Worm (Caenorhabditis elegans): ENCODE results near the gene ZK512.10.

DNA sequence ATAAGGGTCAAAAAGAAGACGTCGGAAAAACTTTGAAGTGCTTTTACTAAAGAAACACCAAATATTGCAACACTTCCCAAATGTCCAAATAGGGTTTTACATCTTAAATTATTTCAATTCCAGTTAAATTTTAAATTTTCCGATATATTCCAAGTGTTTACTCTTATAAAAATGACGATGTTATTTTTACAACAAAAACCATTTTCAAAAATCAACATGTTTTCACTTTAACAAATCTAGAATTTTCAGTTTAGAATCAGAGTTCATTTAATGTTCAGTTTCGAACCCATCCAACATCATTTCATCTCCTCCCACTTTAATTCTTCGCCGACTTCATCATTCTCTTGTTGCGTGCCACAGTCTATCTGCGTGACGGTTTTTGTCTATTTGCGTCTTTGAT lies 27.0 kb upstream of the ZK512.10 start, which contains the start of gene dos-1:
- TF ChIP-seq fkh-10 (GFP tag; optimal IDR thresholded peaks at IDR 0.05) = no peak
- no peak for TF ChIP-seq nhr-77 (tag; optimal IDR thresholded peaks at IDR 0.05)
- TF ChIP-seq mml-1 (tag; optimal IDR thresholded peaks at IDR 0.05) = no peak
- no peak for TF ChIP-seq nfya-1 (tag; optimal IDR thresholded peaks at IDR 0.05; ENCODE audit: insufficient read depth)
- no peak for TF ChIP-seq elt-3 (tag; optimal IDR thresholded peaks at IDR 0.05)
- TF ChIP-seq R02D3.7 (tag; optimal IDR thresholded peaks at IDR 0.05) = no peak
- TF ChIP-seq fos-1 (tag; optimal IDR thresholded peaks at IDR 0.05) = no peak
- no peak for TF ChIP-seq ama-1 (optimal IDR thresholded peaks at IDR 0.05)
- TF ChIP-seq nhr-67 (tag; optimal IDR thresholded peaks at IDR 0.05) = no peak
- no peak for TF ChIP-seq ztf-11 (tag; optimal IDR thresholded peaks at IDR 0.05)
